Worm (Caenorhabditis elegans) whole organism, L4 larva: Measurements from ENCODE around the gene srlf-1.
A peak's percentile ranks its signal among the peaks of the same experiment; 100 is the strongest.

Experiments
- F10B5.3 ChIP-seq: sonication (generic microtip); optimal IDR thresholded peaks from 2 replicates; lab custom pipeline; 2016; ENCODE audit warnings: mild to moderate bottlenecking, missing genetic modification characterization, missing compliant biosample characterization
- F37D6.2 ChIP-seq: sonication (generic microtip); optimal IDR thresholded peaks from 2 replicates; lab custom pipeline; 2016; ENCODE audit warnings: mild to moderate bottlenecking, missing genetic modification characterization, missing compliant biosample characterization
- T20F7.1 ChIP-seq: fragments of 200-800 bp; sonication (Bioruptor generic); optimal IDR thresholded peaks from 2 replicates; lab custom pipeline; 2018; ENCODE audit warnings: mild to moderate bottlenecking, missing genetic modification characterization, missing compliant biosample characterization
- Y105C5A.15 ChIP-seq: fragments of 200-800 bp; sonication (Bioruptor generic); IDR thresholded peaks from 2 replicates; pipeline ENCODE4 v1.3.6; 2022; ENCODE audit warnings: missing genetic modification characterization, missing compliant biosample characterization
- Y5F2A.4 ChIP-seq: fragments of 200-800 bp; sonication (Bioruptor generic); optimal IDR thresholded peaks from 2 replicates; lab custom pipeline; 2018; ENCODE audit warnings: mild to moderate bottlenecking, missing genetic modification characterization, missing compliant biosample characterization
- Y75B8A.6 ChIP-seq: fragments of 200-800 bp; sonication (Bioruptor generic); IDR thresholded peaks from 2 replicates; pipeline ENCODE4 v1.3.6; 2022; ENCODE audit warnings: missing genetic modification reagents, missing genetic modification characterization, missing compliant biosample characterization
- ZK546.5 ChIP-seq, 2 experiments: sonication (generic microtip); optimal IDR thresholded peaks; 2 replicates each; lab custom pipeline; 2017; ENCODE audit warnings: missing biosample characterization in 2 of 2, missing genetic modification characterization in 2 of 2
- aha-1 ChIP-seq: fragments of 150-350 bp; peaks from one replicate; lab custom pipeline; 2014; ENCODE audit warnings: missing biosample characterization, missing genetic modification characterization
- aly-2 ChIP-seq: sonication (generic microtip); optimal IDR thresholded peaks from 2 replicates; lab custom pipeline; 2018; ENCODE audit warnings: missing biosample characterization, missing genetic modification characterization
- attf-4 ChIP-seq: sonication (generic microtip); optimal IDR thresholded peaks from 3 replicates; lab custom pipeline; 2017; ENCODE audit warnings: missing biosample characterization, missing genetic modification characterization
- ceh-44 ChIP-seq: fragments of 200-800 bp; sonication (Bioruptor generic); IDR thresholded peaks from 2 replicates; pipeline ENCODE4 v1.3.6; 2022; ENCODE audit warnings: missing genetic modification reagents, missing genetic modification characterization, missing compliant biosample characterization
- ceh-62 ChIP-seq: sonication (generic microtip); optimal IDR thresholded peaks from 2 replicates; lab custom pipeline; 2017; ENCODE audit warnings: missing biosample characterization, missing genetic modification characterization
- ceh-82 ChIP-seq: sonication (generic microtip); optimal IDR thresholded peaks from 2 replicates; lab custom pipeline; 2017; ENCODE audit warnings: missing biosample characterization, missing genetic modification characterization
- ctbp-1 ChIP-seq: fragments of 200-800 bp; sonication (Bioruptor generic); IDR thresholded peaks from 2 replicates; pipeline ENCODE4 v1.3.6; 2022; ENCODE audit warnings: missing genetic modification reagents, missing genetic modification characterization, missing compliant biosample characterization
- daf-16 ChIP-seq, 3 experiments: sonication (generic microtip); optimal IDR thresholded peaks; 2 replicates each; lab custom pipeline; 2016 to 2017; ENCODE audit warnings: missing genetic modification characterization in 3 of 3, missing genetic modification reagents in 3 of 3, mild to moderate bottlenecking in 2 of 3, missing compliant biosample characterization in 2 of 3, missing biosample characterization in 1 of 3, moderate library complexity in 1 of 3
- daf-19 ChIP-seq: fragments of 200-800 bp; sonication (Bioruptor generic); conservative IDR thresholded peaks from 2 replicates; pipeline ENCODE4 v1.3.6; 2022; ENCODE audit warnings: missing genetic modification characterization, missing compliant biosample characterization
- dmd-8 ChIP-seq: fragments of 200-800 bp; sonication (Bioruptor generic); IDR thresholded peaks from 2 replicates; pipeline ENCODE4 v1.3.6; 2022; ENCODE audit warnings: missing genetic modification characterization, missing compliant biosample characterization
- dmd-9 ChIP-seq: fragments of 200-800 bp; sonication (Bioruptor generic); IDR thresholded peaks from 2 replicates; pipeline ENCODE4 v1.3.6; 2022; ENCODE audit warnings: missing genetic modification reagents, missing genetic modification characterization, missing compliant biosample characterization
- dve-1 ChIP-seq: sonication (generic microtip); optimal IDR thresholded peaks from 2 replicates; lab custom pipeline; 2017; ENCODE audit warnings: antibody characterized with exemption, mild to moderate bottlenecking, missing genetic modification characterization, missing compliant biosample characterization; ENCODE audit not compliant: insufficient read depth
- egl-43 ChIP-seq: fragments of 200-800 bp; sonication (Bioruptor generic); IDR thresholded peaks from 2 replicates; pipeline ENCODE4 v1.3.6; 2022; ENCODE audit warnings: missing genetic modification reagents, missing genetic modification characterization, missing compliant biosample characterization
- fkh-10 ChIP-seq: fragments of 150-350 bp; optimal IDR thresholded peaks from 2 replicates; lab custom pipeline; 2014; ENCODE audit warnings: missing biosample characterization, missing genetic modification reagents, missing genetic modification characterization
- gei-8 ChIP-seq: fragments of 200-800 bp; sonication (Bioruptor generic); optimal IDR thresholded peaks from 2 replicates; lab custom pipeline; 2018; ENCODE audit warnings: mild to moderate bottlenecking, missing genetic modification characterization, missing compliant biosample characterization
- hif-1 ChIP-seq, 2 experiments: sonication (generic microtip); optimal IDR thresholded peaks; 2 replicates each; lab custom pipeline; 2016 to 2017; ENCODE audit warnings: missing compliant biosample characterization in 2 of 2, missing genetic modification characterization in 2 of 2, missing genetic modification reagents in 2 of 2, missing genotype in 2 of 2, mild to moderate bottlenecking in 1 of 2
- hmg-1.1 ChIP-seq: fragments of 200-800 bp; sonication (Bioruptor generic); IDR thresholded peaks from 2 replicates; pipeline ENCODE4 v1.3.6; 2022; ENCODE audit warnings: missing genetic modification reagents, missing genetic modification characterization, missing compliant biosample characterization
- jun-1 ChIP-seq: fragments of 150-350 bp; optimal IDR thresholded peaks from 2 replicates; lab custom pipeline; 2014; ENCODE audit warnings: missing biosample characterization, missing genetic modification reagents, missing genetic modification characterization
- lin-15B ChIP-seq: fragments of 150-350 bp; sonication (generic microtip); optimal IDR thresholded peaks from 3 replicates; lab custom pipeline; 2014; ENCODE audit warnings: missing biosample characterization, missing genetic modification characterization
- lir-3 ChIP-seq: sonication (generic microtip); optimal IDR thresholded peaks from 2 replicates; lab custom pipeline; 2016; ENCODE audit warnings: mild to moderate bottlenecking, missing genetic modification characterization, missing compliant biosample characterization
- madf-5 ChIP-seq, 2 experiments: fragments of 200-800 bp; sonication (Bioruptor generic); IDR thresholded peaks; 2 replicates each; pipeline ENCODE4 v1.3.6; 2022; ENCODE audit warnings: missing compliant biosample characterization in 2 of 2, missing genetic modification characterization in 2 of 2
- mdl-1 ChIP-seq, 2 experiments: fragments of 150-350 bp in 1 of 2; sonication (generic microtip) in 1 of 2; optimal IDR thresholded peaks; 2 replicates each; lab custom pipeline; 2014 to 2017; ENCODE audit warnings: missing biosample characterization in 2 of 2, missing genetic modification characterization in 2 of 2
- mdt-29 ChIP-seq: fragments of 200-800 bp; sonication (Bioruptor generic); IDR thresholded peaks from 2 replicates; pipeline ENCODE4 v1.3.6; 2022; ENCODE audit warnings: missing genetic modification reagents, missing genetic modification characterization, missing compliant biosample characterization
- mes-2 ChIP-seq: sonication (generic microtip); optimal IDR thresholded peaks from 2 replicates; lab custom pipeline; 2016; ENCODE audit warnings: missing genotype, mild to moderate bottlenecking, missing genetic modification characterization, missing compliant biosample characterization; ENCODE audit not compliant: poor library complexity, severe bottlenecking
- mxl-2 ChIP-seq: fragments of 200-800 bp; sonication (Bioruptor generic); conservative IDR thresholded peaks from 2 replicates; pipeline ENCODE4 v1.3.6; 2022; ENCODE audit warnings: missing genetic modification reagents, missing genetic modification characterization, missing compliant biosample characterization
- mxl-3 ChIP-seq: fragments of 200-800 bp; sonication (Bioruptor generic); optimal IDR thresholded peaks from 2 replicates; lab custom pipeline; 2018; ENCODE audit warnings: mild to moderate bottlenecking, missing genetic modification characterization, missing compliant biosample characterization
- nhr-102 ChIP-seq: sonication (generic microtip); optimal IDR thresholded peaks from 2 replicates; lab custom pipeline; 2016; ENCODE audit warnings: mild to moderate bottlenecking, missing genetic modification characterization, moderate library complexity, missing compliant biosample characterization
- nhr-111 ChIP-seq: fragments of 200-800 bp; sonication (Bioruptor generic); optimal IDR thresholded peaks from 2 replicates; lab custom pipeline; 2018; ENCODE audit warnings: mild to moderate bottlenecking, missing genetic modification characterization, missing compliant biosample characterization
- nhr-28 ChIP-seq: fragments of 150-350 bp; optimal IDR thresholded peaks from 2 replicates; lab custom pipeline; 2014; ENCODE audit warnings: missing biosample characterization, missing genetic modification characterization
- nhr-48 ChIP-seq: sonication (generic microtip); optimal IDR thresholded peaks from 2 replicates; lab custom pipeline; 2016; ENCODE audit warnings: mild to moderate bottlenecking, missing genetic modification characterization, missing compliant biosample characterization
- nhr-6 ChIP-seq: fragments of 150-350 bp; optimal IDR thresholded peaks from 2 replicates; lab custom pipeline; 2014; ENCODE audit warnings: missing biosample characterization, missing genetic modification characterization
- php-3 ChIP-seq: fragments of 200-800 bp; sonication (Bioruptor generic); IDR thresholded peaks from 2 replicates; pipeline ENCODE4 v1.3.6; 2022; ENCODE audit warnings: missing genetic modification reagents, missing genetic modification characterization, missing compliant biosample characterization
- saeg-2 ChIP-seq: fragments of 200-800 bp; sonication (Bioruptor generic); IDR thresholded peaks from 2 replicates; pipeline ENCODE4 v1.3.6; 2022; ENCODE audit warnings: missing genetic modification reagents, missing genetic modification characterization, missing compliant biosample characterization
- snpc-4 ChIP-seq: fragments of 150-350 bp; optimal IDR thresholded peaks from 2 replicates; lab custom pipeline; 2014; ENCODE audit warnings: missing biosample characterization, missing genetic modification characterization
- spr-1 ChIP-seq: sonication (generic microtip); optimal IDR thresholded peaks from 2 replicates; lab custom pipeline; 2016; ENCODE audit warnings: mild to moderate bottlenecking, missing genetic modification characterization, missing compliant biosample characterization
- spr-3 ChIP-seq: fragments of 200-800 bp; sonication (Bioruptor generic); optimal IDR thresholded peaks from 2 replicates; lab custom pipeline; 2018; ENCODE audit warnings: mild to moderate bottlenecking, missing genetic modification characterization, missing compliant biosample characterization
- tag-97 ChIP-seq: fragments of 200-800 bp; sonication (Bioruptor generic); IDR thresholded peaks from 2 replicates; pipeline ENCODE4 v1.3.6; 2022; ENCODE audit warnings: missing genetic modification characterization, missing compliant biosample characterization
- tra-1 ChIP-seq: fragments of 200-800 bp; sonication (Bioruptor generic); IDR thresholded peaks from 2 replicates; pipeline ENCODE4 v1.3.6; 2022; ENCODE audit warnings: missing genetic modification reagents, missing genetic modification characterization, missing compliant biosample characterization
- unc-62 ChIP-seq, 3 experiments: fragments of 150-350 bp in 1 of 3; sonication (generic microtip); optimal IDR thresholded peaks in 2 of 3; peaks in 1 of 3; 1 replicate in 1 of 3; 2 replicates in 2 of 3; lab custom pipeline; 2014 to 2017; ENCODE audit warnings: missing biosample characterization in 3 of 3, missing genetic modification characterization in 3 of 3, missing genetic modification reagents in 3 of 3, missing genotype in 1 of 3
- vab-7 ChIP-seq: fragments of 200-800 bp; sonication (Bioruptor generic); IDR thresholded peaks from 2 replicates; pipeline ENCODE4 v1.3.6; 2022; ENCODE audit warnings: missing genetic modification reagents, missing genetic modification characterization, missing compliant biosample characterization
- zag-1 ChIP-seq: fragments of 150-350 bp; optimal IDR thresholded peaks from 2 replicates; lab custom pipeline; 2014; ENCODE audit warnings: missing biosample characterization, missing genetic modification characterization
- zfp-2 ChIP-seq: sonication (generic microtip); optimal IDR thresholded peaks from 2 replicates; lab custom pipeline; 2016; ENCODE audit warnings: mild to moderate bottlenecking, missing genetic modification characterization, missing compliant biosample characterization
- zfp-3 ChIP-seq: fragments of 200-800 bp; sonication (Bioruptor generic); conservative IDR thresholded peaks from 2 replicates; pipeline ENCODE4 v1.3.6; 2022; ENCODE audit warnings: missing genetic modification reagents, missing genetic modification characterization, missing compliant biosample characterization

The srlf-1 gene

ce11 chrII:7777320-7777978 is 12.9 kb upstream of the srlf-1 start, which contains the start of gene mthf-1 (continued):
- TF ChIP-seq vab-7 (GFP tag; lab: Robert Waterston, UW) (no peak), Y5F2A.4 (GFP tag; lab: Kevin White, UChicago) (no peak), spr-3 (no peak), tag-97 (GFP tag; lab: Robert Waterston, UW) (no peak), mdl-1 (tag; optimal IDR thresholded peaks at IDR 0.05; lab: Kevin White, UChicago) (peak in 1 of 2 experiments; percentile 26), F37D6.2 (tag; lab: Kevin White, UChicago) (no peak), mxl-3 (no peak), dmd-9 (GFP tag; lab: Robert Waterston, UW) (no peak), fkh-10 (no peak), zfp-2 (tag; lab: Kevin White, UChicago) (no peak), Y105C5A.15 (no peak), daf-16 (GFP tag; optimal IDR thresholded peaks at IDR 0.05; lab: Kevin White, UChicago) (no peak), daf-16 (tag; optimal IDR thresholded peaks at IDR 0.05; lab: Kevin White, UChicago) (peak; percentile 73), unc-62 (GFP tag; optimal IDR thresholded peaks at IDR 0.05 in 1 of 2; lab: Kevin White, UChicago) (no peak), unc-62 (tag; optimal IDR thresholded peaks at IDR 0.05; lab: Kevin White, UChicago) (no peak), daf-19 (GFP tag; lab: Robert Waterston, UW) (no peak), jun-1 (no peak), nhr-6 (peak; percentile 43), lir-3 (tag; lab: Kevin White, UChicago) (no peak), dmd-8 (GFP tag; lab: Robert Waterston, UW) (no peak), madf-5 (GFP tag; IDR thresholded peaks at IDR 0.05; lab: Robert Waterston, UW) (no peak), snpc-4 (tag; lab: Kevin White, UChicago) (no peak), Y75B8A.6 (no peak), T20F7.1 (GFP tag; lab: Kevin White, UChicago) (peak; percentile 15), ctbp-1 (GFP tag; lab: Robert Waterston, UW) (no peak), ZK546.5 (tag; optimal IDR thresholded peaks at IDR 0.05; lab: Kevin White, UChicago) (no peak), gei-8 (GFP tag; lab: Kevin White, UChicago) (no peak), nhr-111 (no peak), ceh-82 (no peak), egl-43 (GFP tag; lab: Robert Waterston, UW) (no peak), mes-2 (tag; lab: Kevin White, UChicago) (peak; percentile 17), ceh-44 (GFP tag; lab: Robert Waterston, UW) (no peak), hmg-1.1 (GFP tag; lab: Robert Waterston, UW) (peak; percentile 7; the same call in 1 of the 2 replicates), php-3 (GFP tag; lab: Robert Waterston, UW) (no peak), nhr-48 (peak; percentile 53), aha-1 (tag; lab: Kevin White, UChicago) (peak; percentile 88), F10B5.3 (no peak), tra-1 (GFP tag; lab: Robert Waterston, UW) (peak; percentile 87), dve-1 (tag; lab: Kevin White, UChicago) (peak; percentile 84), hif-1 (tag; optimal IDR thresholded peaks at IDR 0.05; lab: Kevin White, UChicago) (no peak), zag-1 (tag; lab: Kevin White, UChicago) (no peak), attf-4 (no peak), mdt-29 (no peak), saeg-2 (GFP tag; lab: Robert Waterston, UW) (no peak), nhr-28 (tag; lab: Kevin White, UChicago) (peak; percentile 62), lin-15B (tag; lab: Kevin White, UChicago) (no peak), nhr-102 (tag; lab: Kevin White, UChicago) (peak; percentile 44), spr-1 (tag; lab: Kevin White, UChicago) (no peak), mxl-2 (no peak), aly-2 (tag; lab: Kevin White, UChicago) (no peak), ceh-62 (tag; lab: Kevin White, UChicago) (no peak), zfp-3 (GFP tag; lab: Robert Waterston, UW) (no peak)
